Worm (Caenorhabditis elegans) whole organism, late embryonic: Measurements from ENCODE around the gene nxf-2.

Source experiments
- ama-1 ChIP-seq: fragments of 150-350 bp; optimal IDR thresholded peaks from 2 replicates; lab custom pipeline; 2014
- ceh-19 ChIP-seq: fragments of 200-800 bp; sonication (Bioruptor generic); optimal IDR thresholded peaks from 2 replicates; lab custom pipeline; 2018; ENCODE audit warnings: mild to moderate bottlenecking, missing genetic modification characterization, missing compliant biosample characterization
- ceh-31 ChIP-seq: sonication (generic microtip); optimal IDR thresholded peaks from 2 replicates; lab custom pipeline; 2016; ENCODE audit warnings: missing genetic modification characterization, missing compliant biosample characterization
- elt-2 ChIP-seq: sonication (generic microtip); optimal IDR thresholded peaks from 2 replicates; lab custom pipeline; 2016; ENCODE audit warnings: missing genetic modification reagents, missing genetic modification characterization, missing compliant biosample characterization
- hlh-6 ChIP-seq: sonication (generic microtip); optimal IDR thresholded peaks from 2 replicates; lab custom pipeline; 2016; ENCODE audit warnings: missing genotype, missing genetic modification characterization, missing compliant biosample characterization
- pag-3 ChIP-seq: sonication (generic microtip); optimal IDR thresholded peaks from 2 replicates; lab custom pipeline; 2016; ENCODE audit warnings: missing compliant biosample characterization, missing genetic modification characterization, borderline replicate concordance
- sox-2 ChIP-seq: fragments of 200-800 bp; sonication (Bioruptor generic); IDR thresholded peaks from 2 replicates; pipeline ENCODE4 v1.3.6; 2022; ENCODE audit warnings: missing genetic modification reagents, missing genetic modification characterization, missing compliant biosample characterization
- sox-4 ChIP-seq: sonication (generic microtip); optimal IDR thresholded peaks from 2 replicates; lab custom pipeline; 2017; ENCODE audit warnings: mild to moderate bottlenecking, missing genetic modification characterization, inconsistent platforms, missing compliant biosample characterization
- tbx-2 ChIP-seq: sonication (generic microtip); optimal IDR thresholded peaks from 2 replicates; lab custom pipeline; 2016; ENCODE audit warnings: missing genetic modification characterization, missing compliant biosample characterization
- ttx-3 ChIP-seq: sonication (generic microtip); optimal IDR thresholded peaks from 2 replicates; lab custom pipeline; 2016; ENCODE audit warnings: missing genetic modification reagents, missing genetic modification characterization, missing compliant biosample characterization
- unc-55 ChIP-seq: sonication (generic microtip); optimal IDR thresholded peaks from 2 replicates; lab custom pipeline; 2017; ENCODE audit warnings: missing biosample characterization, missing genetic modification reagents, missing genetic modification characterization

- TF ChIP-seq ttx-3 (tag; lab: Kevin White, UChicago) (no peak), ama-1 (no peak), sox-4 (tag; lab: Kevin White, UChicago) (no peak), elt-2 (tag; lab: Kevin White, UChicago) (no peak), ceh-31 (no peak), ceh-19 (GFP tag; lab: Kevin White, UChicago) (no peak), unc-55 (GFP tag; lab: Kevin White, UChicago) (no peak), pag-3 (tag; lab: Kevin White, UChicago) (no peak), tbx-2 (tag; lab: Kevin White, UChicago) (no peak), sox-2 (GFP tag; lab: Robert Waterston, UW) (no peak), hlh-6 (tag; lab: Kevin White, UChicago) (no peak)
Observed at ce11 chrV:14419855-14420254, 2.2 kb upstream of the nxf-2 start.
